Fruit fly (Drosophila melanogaster) whole organism, embryonic: ENCODE measurements around the gene Pcyt1.

ENCODE experiments used
- Aef1 ChIP-seq: fragments of 200-800 bp; sonication (Bioruptor generic); IDR thresholded peaks from 3 replicates; pipeline ENCODE4 v1.3.6; 2022; ENCODE audit warnings: missing biosample characterization, missing genetic modification characterization
- Atf6 ChIP-seq: fragments of 200-800 bp; sonication (Bioruptor generic); IDR thresholded peaks from 2 replicates; pipeline ENCODE4 v1.3.6; 2022; ENCODE audit warnings: missing biosample characterization, missing genetic modification characterization
- Awh ChIP-seq: fragments of 200-800 bp; sonication (Bioruptor generic); IDR thresholded peaks from 2 replicates; pipeline ENCODE4, ENCODE4 v1.3.6; 2022; ENCODE audit warnings: missing biosample characterization, missing genetic modification characterization
- Bgb ChIP-seq: fragments of 200-800 bp; sonication (Bioruptor generic); IDR thresholded peaks from 2 replicates; pipeline ENCODE4 v1.3.6; 2022; ENCODE audit warnings: missing biosample characterization, missing genetic modification characterization; ENCODE audit not compliant: partially characterized antibody
- CG10366 ChIP-seq: fragments of 200-800 bp; sonication (Bioruptor generic); IDR thresholded peaks from 2 replicates; pipeline ENCODE4 v1.3.6; 2022; ENCODE audit warnings: missing biosample characterization, missing genetic modification characterization
- CG11085 ChIP-seq: fragments of 200-800 bp; sonication (Bioruptor generic); IDR thresholded peaks from 2 replicates; pipeline ENCODE4 v1.3.6; 2022; ENCODE audit warnings: missing biosample characterization, missing genetic modification characterization
- CG1529 ChIP-seq: fragments of 200-800 bp; sonication (Bioruptor generic); optimal IDR thresholded peaks from 3 replicates; lab custom pipeline; 2018; ENCODE audit warnings: missing biosample characterization, missing genetic modification characterization
- CG16779 ChIP-seq: fragments of 200-800 bp; sonication (Bioruptor generic); IDR thresholded peaks from 2 replicates; pipeline ENCODE4 v1.3.6; 2022; ENCODE audit warnings: missing biosample characterization, missing genetic modification characterization
- CG17802 ChIP-seq: fragments of 200-800 bp; sonication (Bioruptor generic); optimal IDR thresholded peaks from 2 replicates; lab custom pipeline; 2018; ENCODE audit warnings: missing biosample characterization, mild to moderate bottlenecking, missing genetic modification characterization, moderate library complexity
- CG30020 ChIP-seq: fragments of 200-800 bp; optimal IDR thresholded peaks from 2 replicates; lab custom pipeline; 2019; ENCODE audit warnings: missing biosample characterization, mild to moderate bottlenecking, missing genetic modification characterization, moderate library complexity
- CG3163 ChIP-seq: fragments of 200-800 bp; sonication (Bioruptor generic); optimal IDR thresholded peaks from 3 replicates; lab custom pipeline; 2016; ENCODE audit warnings: missing biosample characterization, missing genetic modification characterization
- CG3995 ChIP-seq: fragments of 200-800 bp; sonication (Bioruptor generic); optimal IDR thresholded peaks from 3 replicates; lab custom pipeline; 2016; ENCODE audit warnings: missing biosample characterization, missing genetic modification characterization
- CG4424 ChIP-seq: fragments of 200-800 bp; sonication (Bioruptor generic); optimal IDR thresholded peaks from 3 replicates; lab custom pipeline; 2016; ENCODE audit warnings: missing biosample characterization, missing genetic modification characterization
- CG6254 ChIP-seq: fragments of 200-800 bp; sonication (Bioruptor generic); optimal IDR thresholded peaks from 3 replicates; lab custom pipeline; 2017; ENCODE audit warnings: mild to moderate bottlenecking, missing biosample characterization, missing genetic modification reagents, missing genetic modification characterization
- CG6272 ChIP-seq: fragments of 200-800 bp; sonication (Bioruptor generic); IDR thresholded peaks from 2 replicates; pipeline ENCODE4 v1.3.6; 2022; ENCODE audit warnings: missing biosample characterization, missing genetic modification characterization
- CG8388 ChIP-seq: fragments of 200-800 bp; sonication (Bioruptor generic); optimal IDR thresholded peaks from 2 replicates; lab custom pipeline; 2019; ENCODE audit warnings: missing biosample characterization, mild to moderate bottlenecking, missing genetic modification characterization, moderate library complexity
- CG9727 ChIP-seq: fragments of 200-800 bp; sonication (Bioruptor generic); optimal IDR thresholded peaks from 3 replicates; lab custom pipeline; 2017; ENCODE audit warnings: missing biosample characterization, mild to moderate bottlenecking, missing genetic modification characterization
- Chrac-16 ChIP-seq: fragments of 200-800 bp; sonication (Bioruptor generic); optimal IDR thresholded peaks from 3 replicates; lab custom pipeline; 2016; ENCODE audit warnings: missing biosample characterization, missing genetic modification characterization
- D19A ChIP-seq: fragments of 200-800 bp; optimal IDR thresholded peaks from 3 replicates; lab custom pipeline; 2019; ENCODE audit warnings: missing biosample characterization, mild to moderate bottlenecking, missing genetic modification characterization, moderate library complexity
- Dip2 ChIP-seq: fragments of 200-800 bp; sonication (Bioruptor generic); IDR thresholded peaks from 2 replicates; pipeline ENCODE4 v1.3.6; 2022; ENCODE audit warnings: missing biosample characterization, missing genetic modification characterization
- Drgx ChIP-seq: fragments of 200-800 bp; sonication (Bioruptor generic); IDR thresholded peaks from 2 replicates; pipeline ENCODE4 v1.3.6; 2022; ENCODE audit warnings: missing biosample characterization, missing genetic modification characterization
- GATAe ChIP-seq: fragments of 200-800 bp; sonication (Bioruptor generic); conservative IDR thresholded peaks from 2 replicates; pipeline ENCODE4 v1.3.6; 2022; ENCODE audit warnings: missing biosample characterization, missing genetic modification characterization
- HHEX ChIP-seq: fragments of 200-800 bp; sonication (Bioruptor generic); optimal IDR thresholded peaks from 3 replicates; lab custom pipeline; 2017; ENCODE audit warnings: missing biosample characterization, mild to moderate bottlenecking, missing genetic modification characterization, missing genetic modification reagents
- HmgZ ChIP-seq: fragments of 200-800 bp; sonication (Bioruptor generic); optimal IDR thresholded peaks from 2 replicates; lab custom pipeline; 2018; ENCODE audit warnings: missing biosample characterization, mild to moderate bottlenecking, missing genetic modification characterization
- Hr51 ChIP-seq, 2 experiments: fragments of 200-800 bp; sonication (Bioruptor generic); optimal IDR thresholded peaks; 2 replicates in 1 of 2; 3 replicates in 1 of 2; lab custom pipeline; 2016 to 2018; ENCODE audit warnings: missing biosample characterization in 2 of 2, missing genetic modification characterization in 2 of 2, mild to moderate bottlenecking in 1 of 2, moderate library complexity in 1 of 2
- Mad ChIP-seq: fragments of 200-800 bp; sonication (Bioruptor generic); optimal IDR thresholded peaks from 2 replicates; lab custom pipeline; 2016; ENCODE audit warnings: missing biosample characterization, missing genetic modification characterization
- Meics ChIP-seq: fragments of 200-800 bp; sonication (Bioruptor generic); optimal IDR thresholded peaks from 2 replicates; lab custom pipeline; 2017; ENCODE audit warnings: missing biosample characterization, mild to moderate bottlenecking, missing genetic modification characterization
- Mes4 ChIP-seq: fragments of 200-800 bp; sonication (Bioruptor generic); optimal IDR thresholded peaks from 2 replicates; lab custom pipeline; 2016; ENCODE audit warnings: missing biosample characterization, missing genetic modification characterization
- Neu2 ChIP-seq: fragments of 200-800 bp; sonication (Bioruptor generic); optimal IDR thresholded peaks from 3 replicates; lab custom pipeline; 2016; ENCODE audit warnings: missing biosample characterization, missing genetic modification characterization, borderline replicate concordance
- Oaz ChIP-seq: fragments of 200-800 bp; sonication (Bioruptor generic); IDR thresholded peaks from 2 replicates; pipeline ENCODE4 v1.3.6; 2022; ENCODE audit warnings: missing biosample characterization, missing genetic modification characterization
- Xbp1 ChIP-seq: fragments of 200-800 bp; sonication (Bioruptor generic); optimal IDR thresholded peaks from 3 replicates; lab custom pipeline; 2016; ENCODE audit warnings: missing biosample characterization, mild to moderate bottlenecking, missing genetic modification characterization
- bab2 ChIP-seq: fragments of 200-800 bp; sonication (Bioruptor generic); optimal IDR thresholded peaks from 2 replicates; lab custom pipeline; 2016; ENCODE audit warnings: missing biosample characterization, missing genetic modification characterization
- bbx ChIP-seq: fragments of 200-800 bp; sonication (Bioruptor generic); IDR thresholded peaks from 2 replicates; pipeline ENCODE4 v1.3.6; 2022; ENCODE audit warnings: missing biosample characterization, missing genetic modification characterization; ENCODE audit not compliant: partially characterized antibody
- btn ChIP-seq: fragments of 200-800 bp; sonication (Bioruptor generic); optimal IDR thresholded peaks from 2 replicates; lab custom pipeline; 2016; ENCODE audit warnings: missing biosample characterization, missing genetic modification characterization
- caup ChIP-seq: fragments of 200-800 bp; sonication (Bioruptor generic); optimal IDR thresholded peaks from 3 replicates; lab custom pipeline; 2017; ENCODE audit warnings: missing biosample characterization, mild to moderate bottlenecking, missing genetic modification characterization, moderate library complexity; ENCODE audit not compliant: severe bottlenecking
- ci ChIP-seq: fragments of 200-800 bp; sonication (Bioruptor generic); IDR thresholded peaks from 3 replicates; pipeline ENCODE4 v1.3.6; 2022; ENCODE audit warnings: missing biosample characterization, missing genetic modification characterization
- dmrt11E ChIP-seq: fragments of 200-800 bp; sonication (Bioruptor generic); optimal IDR thresholded peaks from 3 replicates; lab custom pipeline; 2018; ENCODE audit warnings: missing biosample characterization, mild to moderate bottlenecking, missing genetic modification characterization, moderate library complexity
- emc ChIP-seq: fragments of 200-800 bp; sonication (Bioruptor generic); optimal IDR thresholded peaks from 2 replicates; lab custom pipeline; 2016; ENCODE audit warnings: missing biosample characterization, missing genetic modification characterization
- ewg ChIP-seq: fragments of 200-800 bp; sonication (Bioruptor generic); optimal IDR thresholded peaks from 3 replicates; lab custom pipeline; 2017; ENCODE audit warnings: mild to moderate bottlenecking, missing biosample characterization, missing genetic modification reagents, missing genetic modification characterization
- fru ChIP-seq: fragments of >200 bp; optimal IDR thresholded peaks from 2 replicates; lab custom pipeline; 2017
- knrl ChIP-seq: fragments of 200-800 bp; sonication (Bioruptor generic); IDR thresholded peaks from 3 replicates; pipeline ENCODE4 v1.3.6; 2022; ENCODE audit warnings: missing biosample characterization, missing genetic modification characterization; ENCODE audit not compliant: partially characterized antibody
- nau ChIP-seq: fragments of 200-800 bp; sonication (Bioruptor generic); optimal IDR thresholded peaks from 3 replicates; lab custom pipeline; 2017; ENCODE audit warnings: missing biosample characterization, mild to moderate bottlenecking, missing genetic modification characterization, missing genetic modification reagents
- nerfin-2 ChIP-seq: fragments of 200-800 bp; sonication (Bioruptor generic); IDR thresholded peaks from 2 replicates; pipeline ENCODE4 v1.3.6; 2022; ENCODE audit warnings: missing biosample characterization, missing genetic modification characterization; ENCODE audit not compliant: partially characterized antibody
- pho ChIP-seq: fragments of 200-800 bp; sonication (Bioruptor generic); optimal IDR thresholded peaks from 2 replicates; lab custom pipeline; 2016; ENCODE audit warnings: missing biosample characterization, missing genetic modification characterization
- prd ChIP-seq, 3 experiments: fragments of >200 bp in 2 of 3; fragments of 200-800 bp in 1 of 3; sonication (Bioruptor generic) in 1 of 3; optimal IDR thresholded peaks in 2 of 3; IDR thresholded peaks in 1 of 3; 2 replicates in 2 of 3; 3 replicates in 1 of 3; pipeline versions ENCODE4 v1.3.6 to Lab custom; 2017 to 2022; ENCODE audit warnings: missing biosample characterization in 1 of 3, missing genetic modification characterization in 1 of 3
- so ChIP-seq: fragments of 200-800 bp; sonication (Bioruptor generic); IDR thresholded peaks from 3 replicates; pipeline ENCODE4 v1.3.6; 2022; ENCODE audit warnings: missing biosample characterization, missing genetic modification characterization
- sob ChIP-seq: fragments of 200-800 bp; sonication (Bioruptor generic); IDR thresholded peaks from 2 replicates; pipeline ENCODE4 v1.3.6; 2022; ENCODE audit warnings: missing biosample characterization, missing genetic modification characterization
- vnd ChIP-seq: fragments of 200-800 bp; sonication (Bioruptor generic); IDR thresholded peaks from 3 replicates; pipeline ENCODE4 v1.3.6; 2022; ENCODE audit warnings: missing biosample characterization, missing genetic modification characterization; ENCODE audit not compliant: partially characterized antibody

Gene Pcyt1

DNA sequence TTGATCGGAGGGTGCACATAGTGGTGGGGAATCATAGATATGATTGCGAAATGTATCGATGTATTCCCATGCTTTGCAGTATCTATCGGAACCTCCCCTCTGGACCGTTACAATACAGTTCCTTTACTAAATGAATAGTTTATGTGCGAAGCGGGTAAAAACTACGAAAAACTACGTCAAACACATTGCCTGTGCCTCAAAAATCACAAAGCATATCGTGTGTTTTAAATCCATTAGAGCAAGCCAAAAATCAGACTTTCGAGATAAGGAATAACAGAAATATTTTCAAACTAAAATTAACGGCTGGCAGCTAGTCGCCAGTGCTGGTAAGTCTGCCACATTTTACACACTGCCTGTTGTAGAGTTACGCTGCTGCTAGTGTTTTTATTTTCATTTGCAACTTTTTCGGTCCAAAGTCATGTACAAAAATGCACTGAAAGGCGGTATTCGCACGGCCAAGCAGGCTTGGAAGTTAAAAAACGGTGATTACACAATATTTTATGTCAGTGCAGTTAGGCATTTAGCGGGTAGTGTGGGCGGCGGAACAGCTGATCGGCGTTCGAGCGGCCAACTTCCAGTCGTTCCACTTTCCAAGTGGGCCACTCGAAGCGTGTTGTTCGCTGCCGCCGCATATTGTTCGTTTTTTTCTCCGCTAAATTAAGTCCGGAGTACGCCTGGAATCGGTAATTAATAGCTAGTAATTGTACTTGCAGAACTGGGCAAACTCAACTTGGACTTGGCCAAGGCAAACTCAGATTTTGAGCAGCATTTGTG, 28.4 kb upstream of the Pcyt1 start (continued):
- TF ChIP-seq Aef1 (GFP tag; lab: Robert Waterston, UW), result peak; percentile 51
- TF ChIP-seq dmrt11E (tag; lab: Kevin White, UChicago), result peak; percentile 47
- peak; percentile 51 for TF ChIP-seq CG3163 (GFP tag; lab: Kevin White, UChicago)
- peak; percentile 51; the same call in 2 of the 3 replicates for TF ChIP-seq vnd (GFP tag; lab: Robert Waterston, UW)
- TF ChIP-seq Atf6 (GFP tag; lab: Robert Waterston, UW), result peak; percentile 35; the same call in 1 of the 2 replicates
- TF ChIP-seq btn (GFP tag; lab: Kevin White, UChicago), result peak; percentile 72
- peak; percentile 85 for TF ChIP-seq bbx (GFP tag; lab: Robert Waterston, UW)
- no peak for TF ChIP-seq prd (optimal IDR thresholded peaks at IDR 0.05; lab: Kevin White, UChicago)
- peak; percentile 64; the same call in 2 of the 3 replicates for TF ChIP-seq prd (GFP tag; IDR thresholded peaks at IDR 0.05; lab: Robert Waterston, UW)
- TF ChIP-seq CG6254 (GFP tag; lab: Kevin White, UChicago), result no peak
- TF ChIP-seq CG16779 (GFP tag; lab: Robert Waterston, UW), result no peak
- TF ChIP-seq CG6272, result no peak
- no peak for TF ChIP-seq nau (GFP tag; lab: Kevin White, UChicago)
- TF ChIP-seq Oaz (GFP tag; lab: Robert Waterston, UW), result no peak
- peak; percentile 58 for TF ChIP-seq emc (GFP tag; lab: Kevin White, UChicago)
- no peak for TF ChIP-seq HHEX (GFP tag; lab: Kevin White, UChicago)
- TF ChIP-seq Drgx, result peak; percentile 71
- no peak for TF ChIP-seq CG11085 (GFP tag; lab: Robert Waterston, UW)
- no peak for TF ChIP-seq CG1529 (GFP tag; lab: Kevin White, UChicago)
- TF ChIP-seq Chrac-16 (GFP tag; lab: Kevin White, UChicago), result peak; percentile 64
- TF ChIP-seq Meics (GFP tag; lab: Kevin White, UChicago), result no peak
- TF ChIP-seq bab2 (GFP tag; lab: Kevin White, UChicago), result peak; percentile 70
- TF ChIP-seq D19A (tag; lab: Kevin White, UChicago), result no peak
- peak; percentile 60 for TF ChIP-seq ewg (GFP tag; lab: Kevin White, UChicago)
- TF ChIP-seq knrl (GFP tag; lab: Robert Waterston, UW), result peak; percentile 81
- TF ChIP-seq Neu2, result no peak
- peak; percentile 52; the same call in 1 of the 2 replicates for TF ChIP-seq CG10366
- peak; percentile 41 for TF ChIP-seq CG9727 (GFP tag; lab: Kevin White, UChicago)
- peak in 1 of 2 experiments; percentile 67 for TF ChIP-seq Hr51 (GFP tag; optimal IDR thresholded peaks at IDR 0.05; lab: Kevin White, UChicago)
- peak; percentile 70 for TF ChIP-seq CG4424 (GFP tag; lab: Kevin White, UChicago)
- TF ChIP-seq CG8388 (GFP tag; lab: Kevin White, UChicago), result peak; percentile 85
- TF ChIP-seq nerfin-2 (GFP tag; lab: Robert Waterston, UW), result peak; percentile 65
- no peak for TF ChIP-seq Dip2 (GFP tag; lab: Robert Waterston, UW)
- TF ChIP-seq Mad, result peak; percentile 77
- TF ChIP-seq Bgb (GFP tag; lab: Robert Waterston, UW), result peak; percentile 84
- TF ChIP-seq ci (GFP tag; lab: Robert Waterston, UW), result peak; percentile 62; the same call in 2 of the 3 replicates
- no peak for TF ChIP-seq fru (lab: Kevin White, UChicago)
- TF ChIP-seq sob (GFP tag; lab: Robert Waterston, UW), result peak; percentile 53
- peak; percentile 10 for TF ChIP-seq CG17802 (tag; lab: Kevin White, UChicago)
- TF ChIP-seq CG30020 (tag; lab: Kevin White, UChicago), result peak; percentile 67
- TF ChIP-seq CG3995 (GFP tag; lab: Kevin White, UChicago), result peak; percentile 94
- TF ChIP-seq Xbp1 (GFP tag; lab: Kevin White, UChicago), result peak; percentile 74
- no peak for TF ChIP-seq GATAe (GFP tag; lab: Robert Waterston, UW)
- 0 out of 3 replicates have a peak, but pooled peaks have one; percentile 48 for TF ChIP-seq so (GFP tag; lab: Robert Waterston, UW)
- peak; percentile 38 for TF ChIP-seq caup
- TF ChIP-seq Mes4 (GFP tag; lab: Kevin White, UChicago), result peak; percentile 58
- 0 out of 2 replicates have a peak, but pooled peaks have one; percentile 43 for TF ChIP-seq Awh (GFP tag; lab: Robert Waterston, UW)
- peak; percentile 36 for TF ChIP-seq HmgZ (tag; lab: Kevin White, UChicago)
- TF ChIP-seq pho (GFP tag; lab: Kevin White, UChicago), result peak; percentile 52
